Fruit fly (Drosophila melanogaster): ENCODE data around the gene CG9578.
A peak's percentile ranks its signal among the peaks of the same experiment; 100 is the strongest.

The CG9578 gene

dm6 chrX:20155947-20156346, 14.1 kb upstream of the CG9578 start:
- TF ChIP-seq HmgD (GFP tag; optimal IDR thresholded peaks at IDR 0.05) (no peak), sens (GFP tag) (peak; percentile 4), Meics (GFP tag; optimal IDR thresholded peaks at IDR 0.05) (peak; percentile 91), bab2 (GFP tag; optimal IDR thresholded peaks at IDR 0.05) (no peak), rib (GFP tag; IDR thresholded peaks at IDR 0.05) (no peak), CG8089 (GFP tag; optimal IDR thresholded peaks at IDR 0.05) (no peak)

dm6 chrX:20158491-20158890, 11.5 kb upstream of the CG9578 start:
- peak; percentile 52; the same call in 1 of the 2 replicates for TF ChIP-seq CG7372 (GFP tag; IDR thresholded peaks at IDR 0.05)
- peak; percentile 59 for TF ChIP-seq sens (GFP tag)
- TF ChIP-seq CG2129 (GFP tag; IDR thresholded peaks at IDR 0.05; ENCODE audit: partially characterized antibody): no peak

- TF ChIP-seq bowl (GFP tag; IDR thresholded peaks at IDR 0.05): no peak
- TF ChIP-seq exex (tag; optimal IDR thresholded peaks at IDR 0.05): peak; percentile 47
- no peak for TF ChIP-seq knrl (GFP tag; IDR thresholded peaks at IDR 0.05; ENCODE audit: partially characterized antibody)
- no peak for TF ChIP-seq Optix (GFP tag; IDR thresholded peaks at IDR 0.05)
- no peak for TF ChIP-seq CG10209 (GFP tag; optimal IDR thresholded peaks at IDR 0.05)
- TF ChIP-seq Pdp1 (GFP tag; optimal IDR thresholded peaks at IDR 0.05): peak in 1 of 2 experiments; percentile 87
- TF ChIP-seq nmo (GFP tag; optimal IDR thresholded peaks at IDR 0.05): no peak
- TF ChIP-seq CG12299 (tag; optimal IDR thresholded peaks at IDR 0.05): no peak
- peak; percentile 0 for TF ChIP-seq Vsx1 (GFP tag; optimal IDR thresholded peaks at IDR 0.05)
- no peak for TF ChIP-seq Hsf (GFP tag; optimal IDR thresholded peaks at IDR 0.05)
- no peak for TF ChIP-seq sim (GFP tag; IDR thresholded peaks at IDR 0.05)
- TF ChIP-seq Dad (GFP tag; optimal IDR thresholded peaks at IDR 0.05): no peak
- TF ChIP-seq CG34376 (GFP tag; optimal IDR thresholded peaks at IDR 0.05): peak; percentile 46
- peak; percentile 25 for TF ChIP-seq mirr (GFP tag; optimal IDR thresholded peaks at IDR 0.05)
- TF ChIP-seq Drgx (GFP tag; IDR thresholded peaks at IDR 0.05): peak; percentile 53; the same call in 1 of the 2 replicates
- peak; percentile 8; the same call in 1 of the 2 replicates for TF ChIP-seq Adf1 (GFP tag; IDR thresholded peaks at IDR 0.05)
- no peak for TF ChIP-seq ems (GFP tag; optimal IDR thresholded peaks at IDR 0.05)
- peak; percentile 50 for TF ChIP-seq nom (GFP tag; optimal IDR thresholded peaks at IDR 0.05)
- TF ChIP-seq mam (GFP tag; optimal IDR thresholded peaks at IDR 0.05): no peak
- no peak for TF ChIP-seq zfh2 (GFP tag; optimal IDR thresholded peaks at IDR 0.05)
- TF ChIP-seq shn (GFP tag; optimal IDR thresholded peaks at IDR 0.05): no peak
- no peak for TF ChIP-seq caup (GFP tag; optimal IDR thresholded peaks at IDR 0.05; ENCODE audit: severe bottlenecking)
- TF ChIP-seq Dp (GFP tag; optimal IDR thresholded peaks at IDR 0.05): no peak
- TF ChIP-seq ham (GFP tag; IDR thresholded peaks at IDR 0.05): no peak
- peak in 1 of 3 experiments; percentile 73 for TF ChIP-seq Stat92E (GFP tag; optimal IDR thresholded peaks at IDR 0.05)
- no peak for TF ChIP-seq HLH3B (GFP tag; IDR thresholded peaks at IDR 0.05)
- peak; percentile 71 for TF ChIP-seq CG10321 (GFP tag; IDR thresholded peaks at IDR 0.05)
- TF ChIP-seq CG8478 (optimal IDR thresholded peaks at IDR 0.05): peak; percentile 79
- no peak for TF ChIP-seq CG3838 (GFP tag; optimal IDR thresholded peaks at IDR 0.05)
- TF ChIP-seq her (GFP tag; optimal IDR thresholded peaks at IDR 0.05): no peak
- no peak for TF ChIP-seq fd96Cb (tag; optimal IDR thresholded peaks at IDR 0.05)
- no peak for TF ChIP-seq Dek (tag; optimal IDR thresholded peaks at IDR 0.05)
- TF ChIP-seq sr (GFP tag; IDR thresholded peaks at IDR 0.05): no peak
- no peak for TF ChIP-seq CG8924 (tag; optimal IDR thresholded peaks at IDR 0.05)
- peak; percentile 71 for TF ChIP-seq Aef1 (GFP tag; IDR thresholded peaks at IDR 0.05)
- peak; percentile 72; the same call in 2 of the 3 replicates for TF ChIP-seq CG34422 (GFP tag; IDR thresholded peaks at IDR 0.05)
- no peak for TF ChIP-seq cg (GFP tag; optimal IDR thresholded peaks at IDR 0.05)
- TF ChIP-seq lab (GFP tag; optimal IDR thresholded peaks at IDR 0.05): no peak
- peak; percentile 45 for TF ChIP-seq oc (tag; optimal IDR thresholded peaks at IDR 0.05)
- no peak for TF ChIP-seq jing (GFP tag; optimal IDR thresholded peaks at IDR 0.05)
Measured at dm6 chrX:20158943-20159385, 11.1 kb upstream of the CG9578 start.
